Fruit fly (Drosophila melanogaster): Measurements from ENCODE around the gene CG5646.

CG5646 gene

dm6 chr3R:27581263-27581868 lies 20.2 kb upstream of the CG5646 start (continued):
- TF ChIP-seq CG3726 (GFP tag; IDR thresholded peaks at IDR 0.05) = no peak
- TF ChIP-seq CG9817 (tag; optimal IDR thresholded peaks at IDR 0.05) = peak; percentile 24
- TF ChIP-seq CG12104 (GFP tag; optimal IDR thresholded peaks at IDR 0.05) = no peak
- TF ChIP-seq slp2 (GFP tag; optimal IDR thresholded peaks at IDR 0.05) = no peak
- TF ChIP-seq zf30C (GFP tag; optimal IDR thresholded peaks at IDR 0.05) = peak; percentile 36
- peak; percentile 87 for TF ChIP-seq CG34376 (GFP tag; optimal IDR thresholded peaks at IDR 0.05)
- no peak for TF ChIP-seq CG6791 (GFP tag; IDR thresholded peaks at IDR 0.05; ENCODE audit: partially characterized antibody)
- TF ChIP-seq lola (GFP tag; optimal IDR thresholded peaks at IDR 0.05) = peak in 1 of 3 experiments; percentile 31
- TF ChIP-seq Dll (GFP tag; IDR thresholded peaks at IDR 0.05; ENCODE audit: partially characterized antibody) = no peak
- peak; percentile 71 for TF ChIP-seq CG6813 (GFP tag; optimal IDR thresholded peaks at IDR 0.05)
- TF ChIP-seq CG8388 (GFP tag; optimal IDR thresholded peaks at IDR 0.05) = peak; percentile 71
- TF ChIP-seq CG9932 (GFP tag; IDR thresholded peaks at IDR 0.05) = no peak
- peak; percentile 64 for TF ChIP-seq fd64A (GFP tag; optimal IDR thresholded peaks at IDR 0.05)
- peak; percentile 34 for TF ChIP-seq Bdp1 (GFP tag; optimal IDR thresholded peaks at IDR 0.05)
- TF ChIP-seq CG33557 (GFP tag; optimal IDR thresholded peaks at IDR 0.05) = peak; percentile 39
- TF ChIP-seq tup (GFP tag; optimal IDR thresholded peaks at IDR 0.05) = no peak
- peak; percentile 65 for TF ChIP-seq salm (tag; optimal IDR thresholded peaks at IDR 0.05)
- no peak for TF ChIP-seq fd3F (GFP tag; optimal IDR thresholded peaks at IDR 0.05)
- TF ChIP-seq cwo (GFP tag; optimal IDR thresholded peaks at IDR 0.05) = peak; percentile 61
- no peak for TF ChIP-seq CG3838 (GFP tag; optimal IDR thresholded peaks at IDR 0.05)
- TF ChIP-seq CG12659 (GFP tag; optimal IDR thresholded peaks at IDR 0.05) = peak; percentile 79
- TF ChIP-seq Dp (GFP tag; optimal IDR thresholded peaks at IDR 0.05) = peak; percentile 57
- TF ChIP-seq CG33213 (GFP tag; optimal IDR thresholded peaks at IDR 0.05) = peak; percentile 5
- TF ChIP-seq phol (tag; optimal IDR thresholded peaks at IDR 0.05) = no peak
- TF ChIP-seq CG11085 (GFP tag; IDR thresholded peaks at IDR 0.05) = no peak
- peak; percentile 63 for TF ChIP-seq Blimp-1 (GFP tag; optimal IDR thresholded peaks at IDR 0.05)
- no peak for TF ChIP-seq CG3065 (GFP tag; optimal IDR thresholded peaks at IDR 0.05)
- TF ChIP-seq sqz (GFP tag; optimal IDR thresholded peaks at IDR 0.05) = peak; percentile 60
- peak; percentile 32 for TF ChIP-seq CG14710 (tag; optimal IDR thresholded peaks at IDR 0.05)
- peak; percentile 21 for TF ChIP-seq D19A (tag; optimal IDR thresholded peaks at IDR 0.05)
- no peak for TF ChIP-seq z (GFP tag; IDR thresholded peaks at IDR 0.05)
- no peak for TF ChIP-seq CG10462 (GFP tag; optimal IDR thresholded peaks at IDR 0.05)
- peak; percentile 34 for TF ChIP-seq Hsf (GFP tag; optimal IDR thresholded peaks at IDR 0.05)
- TF ChIP-seq pros (GFP tag; optimal IDR thresholded peaks at IDR 0.05) = no peak
- TF ChIP-seq hbn (GFP tag; IDR thresholded peaks at IDR 0.05; ENCODE audit: partially characterized antibody) = no peak
- TF ChIP-seq ro (GFP tag; IDR thresholded peaks at IDR 0.05) = no peak
- no peak for TF ChIP-seq CG32532 (GFP tag; IDR thresholded peaks at IDR 0.05)
- TF ChIP-seq luna (GFP tag; optimal IDR thresholded peaks at IDR 0.05) = no peak
- TF ChIP-seq Hr3 (GFP tag; optimal IDR thresholded peaks at IDR 0.05) = no peak
- no peak for TF ChIP-seq NFAT (GFP tag; IDR thresholded peaks at IDR 0.05)
- peak; percentile 53 for TF ChIP-seq Sin3A (optimal IDR thresholded peaks at IDR 0.05)
- peak; percentile 16 for TF ChIP-seq emc (GFP tag; optimal IDR thresholded peaks at IDR 0.05)
- no peak for TF ChIP-seq CG13287 (GFP tag; IDR thresholded peaks at IDR 0.05; ENCODE audit: partially characterized antibody)
- no peak for TF ChIP-seq Hr78 (GFP tag; optimal IDR thresholded peaks at IDR 0.05)
- 0 out of 3 replicates have a peak, but pooled peaks have one; percentile 32 for TF ChIP-seq CG7357 (GFP tag; IDR thresholded peaks at IDR 0.05)
- peak; percentile 78 for TF ChIP-seq tap (tag; optimal IDR thresholded peaks at IDR 0.05)
- TF ChIP-seq ara (GFP tag; IDR thresholded peaks at IDR 0.05) = no peak
- peak; percentile 5 for TF ChIP-seq bcd (GFP tag; optimal IDR thresholded peaks at IDR 0.05)
- TF ChIP-seq trem (tag; optimal IDR thresholded peaks at IDR 0.05) = peak; percentile 43

Measured in whole organism, embryonic.